Worm (Caenorhabditis elegans) whole organism, L2 larva: ENCODE results near the gene F35B3.7.
A peak's percentile ranks its signal among the peaks of the same experiment; 100 is the strongest.

Experiments used
- F13H6.1 ChIP-seq: sonication (generic microtip); optimal IDR thresholded peaks from 2 replicates; lab custom pipeline; 2016; ENCODE audit warnings: missing genetic modification characterization, missing compliant biosample characterization
- R02D3.7 ChIP-seq: fragments of 150-350 bp; optimal IDR thresholded peaks from 2 replicates; lab custom pipeline; 2014; ENCODE audit warnings: missing biosample characterization, missing genetic modification characterization
- ZK546.5 ChIP-seq: sonication (generic microtip); optimal IDR thresholded peaks from 2 replicates; lab custom pipeline; 2017; ENCODE audit warnings: missing biosample characterization, missing genetic modification characterization
- alr-1 ChIP-seq: fragments of 150-350 bp; optimal IDR thresholded peaks from 2 replicates; lab custom pipeline; 2014; ENCODE audit warnings: missing biosample characterization, missing genetic modification characterization
- aly-2 ChIP-seq: fragments of 150-350 bp; optimal IDR thresholded peaks from 2 replicates; lab custom pipeline; 2014; ENCODE audit warnings: missing biosample characterization, missing genetic modification characterization
- ama-1 ChIP-seq: fragments of 150-350 bp; optimal IDR thresholded peaks from 2 replicates; lab custom pipeline; 2018; ENCODE audit warnings: inconsistent platforms
- blmp-1 ChIP-seq: sonication (generic microtip); optimal IDR thresholded peaks from 2 replicates; lab custom pipeline; 2017; ENCODE audit warnings: missing genetic modification characterization, mild to moderate bottlenecking, missing compliant biosample characterization, antibody characterized with exemption, moderate library complexity; ENCODE audit not compliant: insufficient read depth
- ceh-16 ChIP-seq: fragments of 150-350 bp; optimal IDR thresholded peaks from 2 replicates; lab custom pipeline; 2014; ENCODE audit warnings: missing biosample characterization, missing genetic modification characterization
- ceh-82 ChIP-seq: fragments of 150-350 bp; optimal IDR thresholded peaks from 2 replicates; lab custom pipeline; 2014; ENCODE audit warnings: missing biosample characterization, missing genetic modification characterization
- crh-2 ChIP-seq: sonication (generic microtip); optimal IDR thresholded peaks from 2 replicates; lab custom pipeline; 2017; ENCODE audit warnings: missing biosample characterization, missing genetic modification characterization
- dmd-4 ChIP-seq: sonication (generic microtip); optimal IDR thresholded peaks from 2 replicates; lab custom pipeline; 2017; ENCODE audit warnings: missing biosample characterization, missing genetic modification characterization
- elt-1 ChIP-seq: fragments of 150-350 bp; optimal IDR thresholded peaks from 2 replicates; lab custom pipeline; 2014; ENCODE audit warnings: missing biosample characterization, missing genetic modification characterization
- elt-3 ChIP-seq: sonication (generic microtip); optimal IDR thresholded peaks from 2 replicates; lab custom pipeline; 2017; ENCODE audit warnings: missing biosample characterization, missing genetic modification characterization
- gmeb-1 ChIP-seq: fragments of 150-350 bp; optimal IDR thresholded peaks from 2 replicates; lab custom pipeline; 2014; ENCODE audit warnings: missing biosample characterization, missing genetic modification characterization
- lin-11 ChIP-seq: fragments of 150-350 bp; sonication (generic microtip); optimal IDR thresholded peaks from 2 replicates; lab custom pipeline; 2014; ENCODE audit warnings: missing biosample characterization, missing genetic modification characterization, inconsistent platforms, mixed read lengths
- lin-13 ChIP-seq: fragments of 150-350 bp; optimal IDR thresholded peaks from 2 replicates; lab custom pipeline; 2014; ENCODE audit warnings: missing biosample characterization, missing genetic modification reagents, missing genetic modification characterization
- lin-39 ChIP-seq: fragments of 150-350 bp; optimal IDR thresholded peaks from 2 replicates; lab custom pipeline; 2014; ENCODE audit warnings: missing biosample characterization, missing genetic modification reagents, missing genetic modification characterization
- lsy-2 ChIP-seq, 2 experiments: fragments of 150-350 bp in 1 of 2; sonication (generic microtip) in 1 of 2; optimal IDR thresholded peaks; 2 replicates each; lab custom pipeline; 2014 to 2017; ENCODE audit warnings: missing biosample characterization in 2 of 2, missing genetic modification characterization in 2 of 2
- mab-5 ChIP-seq: fragments of 150-350 bp; optimal IDR thresholded peaks from 2 replicates; lab custom pipeline; 2014; ENCODE audit warnings: missing biosample characterization, missing genetic modification characterization
- mbf-1 ChIP-seq: sonication (generic microtip); optimal IDR thresholded peaks from 2 replicates; lab custom pipeline; 2017; ENCODE audit warnings: missing biosample characterization, missing genetic modification characterization
- nhr-10 ChIP-seq: sonication (generic microtip); optimal IDR thresholded peaks from 2 replicates; lab custom pipeline; 2017; ENCODE audit warnings: missing biosample characterization, missing genetic modification characterization
- nhr-11 ChIP-seq: fragments of 150-350 bp; optimal IDR thresholded peaks from 2 replicates; lab custom pipeline; 2014; ENCODE audit warnings: missing biosample characterization, missing genetic modification characterization
- nhr-12 ChIP-seq: fragments of 150-350 bp; optimal IDR thresholded peaks from 2 replicates; lab custom pipeline; 2014; ENCODE audit warnings: missing biosample characterization, missing genetic modification characterization
- nhr-129 ChIP-seq: fragments of 150-350 bp; optimal IDR thresholded peaks from 2 replicates; lab custom pipeline; 2014; ENCODE audit warnings: missing biosample characterization, missing genetic modification characterization
- nhr-21 ChIP-seq: fragments of 150-350 bp; optimal IDR thresholded peaks from 2 replicates; lab custom pipeline; 2014; ENCODE audit warnings: missing biosample characterization, missing genetic modification characterization
- nhr-237 ChIP-seq: fragments of 150-350 bp; optimal IDR thresholded peaks from 2 replicates; lab custom pipeline; 2014; ENCODE audit warnings: missing biosample characterization, missing genetic modification characterization
- nhr-25 ChIP-seq: fragments of 150-350 bp; sonication (generic microtip); optimal IDR thresholded peaks from 3 replicates; lab custom pipeline; 2014; ENCODE audit warnings: missing biosample characterization, missing genetic modification characterization
- nhr-6 ChIP-seq: fragments of 150-350 bp; optimal IDR thresholded peaks from 2 replicates; lab custom pipeline; 2014; ENCODE audit warnings: missing biosample characterization, missing genetic modification characterization
- nhr-77 ChIP-seq: fragments of 150-350 bp; optimal IDR thresholded peaks from 2 replicates; lab custom pipeline; 2014; ENCODE audit warnings: missing biosample characterization, missing genetic modification characterization
- peb-1 ChIP-seq: fragments of 150-350 bp; optimal IDR thresholded peaks from 2 replicates; lab custom pipeline; 2014; ENCODE audit warnings: missing biosample characterization, missing genetic modification characterization
- sem-4 ChIP-seq: fragments of 150-350 bp; optimal IDR thresholded peaks from 2 replicates; lab custom pipeline; 2014; ENCODE audit warnings: missing biosample characterization, missing genetic modification reagents, missing genetic modification characterization
- sma-3 ChIP-seq: sonication (generic microtip); optimal IDR thresholded peaks from 2 replicates; lab custom pipeline; 2016; ENCODE audit warnings: missing genetic modification reagents, missing genetic modification characterization, missing compliant biosample characterization
- sma-9 ChIP-seq, 2 experiments: fragments of 150-350 bp in 1 of 2; sonication (generic microtip) in 1 of 2; optimal IDR thresholded peaks; 2 replicates each; lab custom pipeline; 2014 to 2016; ENCODE audit warnings: missing genetic modification characterization in 2 of 2, mild to moderate bottlenecking in 1 of 2, missing biosample characterization in 1 of 2, missing compliant biosample characterization in 1 of 2, missing genetic modification reagents in 1 of 2, moderate library complexity in 1 of 2
- unc-39 ChIP-seq: fragments of 150-350 bp; optimal IDR thresholded peaks from 2 replicates; lab custom pipeline; 2014; ENCODE audit warnings: missing biosample characterization, missing genetic modification characterization
- unc-55 ChIP-seq: fragments of 150-350 bp; sonication (generic microtip); optimal IDR thresholded peaks from 3 replicates; lab custom pipeline; 2014; ENCODE audit warnings: missing biosample characterization, missing genetic modification reagents, missing genetic modification characterization
- unc-62 ChIP-seq: fragments of 150-350 bp; optimal IDR thresholded peaks from 2 replicates; lab custom pipeline; 2014; ENCODE audit warnings: missing biosample characterization, missing genetic modification reagents, missing genetic modification characterization
- ztf-1 ChIP-seq: fragments of 200-800 bp; sonication (Bioruptor generic); conservative IDR thresholded peaks from 2 replicates; pipeline ENCODE4 v1.3.6; 2022; ENCODE audit warnings: missing genetic modification characterization, missing compliant biosample characterization
- ztf-11 ChIP-seq: sonication (generic microtip); optimal IDR thresholded peaks from 2 replicates; lab custom pipeline; 2017; ENCODE audit warnings: missing biosample characterization, missing genetic modification characterization
- ztf-4 ChIP-seq: fragments of 150-350 bp; optimal IDR thresholded peaks from 2 replicates; lab custom pipeline; 2014; ENCODE audit warnings: missing biosample characterization, missing genetic modification characterization

F35B3.7 gene

DNA sequence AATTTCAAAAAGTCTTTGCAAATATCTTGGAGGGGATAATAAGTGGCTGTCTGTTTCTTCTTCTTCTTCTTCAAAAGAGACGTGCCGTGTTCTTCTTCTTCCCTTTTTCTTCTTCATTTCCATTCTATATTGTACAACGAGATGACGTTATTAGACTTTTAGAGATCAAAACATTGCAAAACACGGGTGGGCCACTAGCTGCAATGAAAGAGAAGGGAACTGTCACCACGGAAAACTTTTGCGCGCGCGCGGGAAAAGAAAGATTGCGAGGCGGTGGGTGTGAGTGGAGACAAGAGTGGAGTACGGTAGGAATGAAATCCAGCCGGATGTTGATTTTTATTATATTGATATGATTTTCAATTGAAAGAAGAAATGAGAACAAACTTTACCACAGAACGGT is 11.2 kb upstream of the F35B3.7 start:
- TF ChIP-seq mab-5 (tag; lab: Kevin White, UChicago) (no peak), nhr-129 (tag; lab: Kevin White, UChicago) (no peak), nhr-12 (tag; lab: Kevin White, UChicago) (no peak), unc-62 (GFP tag; lab: Kevin White, UChicago) (no peak), ztf-4 (tag; lab: Kevin White, UChicago) (no peak), ceh-82 (tag; lab: Kevin White, UChicago) (no peak), sma-3 (peak; percentile 37), lsy-2 (tag; optimal IDR thresholded peaks at IDR 0.05; lab: Kevin White, UChicago) (no peak), nhr-77 (tag; lab: Kevin White, UChicago) (no peak), ztf-1 (no peak), nhr-11 (no peak), R02D3.7 (tag; lab: Kevin White, UChicago) (no peak), gmeb-1 (tag; lab: Kevin White, UChicago) (no peak), lin-39 (tag; lab: Kevin White, UChicago) (no peak), aly-2 (tag; lab: Kevin White, UChicago) (no peak), unc-39 (tag; lab: Kevin White, UChicago) (no peak), elt-1 (tag; lab: Kevin White, UChicago) (no peak), ztf-11 (no peak), crh-2 (tag; lab: Kevin White, UChicago) (no peak), nhr-21 (tag; lab: Kevin White, UChicago) (peak; percentile 47), ama-1 (lab: Kevin White, UChicago) (no peak), nhr-237 (tag; lab: Kevin White, UChicago) (no peak), sma-9 (GFP tag; optimal IDR thresholded peaks at IDR 0.05; lab: Kevin White, UChicago) (peak; percentile 49), sma-9 (tag; optimal IDR thresholded peaks at IDR 0.05; lab: Kevin White, UChicago) (no peak), unc-55 (GFP tag; lab: Kevin White, UChicago) (no peak), nhr-6 (no peak), mbf-1 (tag; lab: Kevin White, UChicago) (no peak), lin-13 (GFP tag; lab: Kevin White, UChicago) (no peak), nhr-25 (tag; lab: Kevin White, UChicago) (peak; percentile 24), alr-1 (tag; lab: Kevin White, UChicago) (no peak), elt-3 (tag; lab: Kevin White, UChicago) (no peak), nhr-10 (tag; lab: Kevin White, UChicago) (no peak), blmp-1 (tag; lab: Kevin White, UChicago) (peak; percentile 60), sem-4 (tag; lab: Kevin White, UChicago) (no peak)

DNA sequence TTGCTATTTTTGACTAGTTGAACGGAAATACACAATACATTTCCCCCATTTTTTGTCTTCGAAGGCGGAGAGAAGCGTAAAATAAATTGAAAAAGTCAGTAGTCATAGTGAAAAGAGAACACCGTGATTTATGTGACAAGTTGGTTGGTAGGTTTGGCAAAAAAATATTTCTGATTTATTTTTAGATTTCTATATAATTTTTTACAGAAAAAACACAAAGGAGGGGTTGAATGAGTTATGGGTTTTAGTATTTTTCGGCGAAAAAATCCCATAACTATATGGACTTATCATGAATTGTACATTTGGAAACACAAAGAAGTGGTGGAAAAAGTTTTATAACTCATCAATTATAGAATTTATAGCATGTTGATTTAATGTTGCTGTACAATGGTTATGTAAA is 2.7 kb upstream of the F35B3.7 start, which contains the start of gene C30G4.2:
TSS of gene C30G4.2 (minus strand) at position 101 of the 400 bp plus-strand sequence.
- TF ChIP-seq peb-1 (tag; lab: Kevin White, UChicago) (no peak), F13H6.1 (tag; lab: Kevin White, UChicago) (no peak), nhr-25 (tag; lab: Kevin White, UChicago) (no peak), mbf-1 (tag; lab: Kevin White, UChicago) (no peak), unc-39 (tag; lab: Kevin White, UChicago) (no peak)

DNA sequence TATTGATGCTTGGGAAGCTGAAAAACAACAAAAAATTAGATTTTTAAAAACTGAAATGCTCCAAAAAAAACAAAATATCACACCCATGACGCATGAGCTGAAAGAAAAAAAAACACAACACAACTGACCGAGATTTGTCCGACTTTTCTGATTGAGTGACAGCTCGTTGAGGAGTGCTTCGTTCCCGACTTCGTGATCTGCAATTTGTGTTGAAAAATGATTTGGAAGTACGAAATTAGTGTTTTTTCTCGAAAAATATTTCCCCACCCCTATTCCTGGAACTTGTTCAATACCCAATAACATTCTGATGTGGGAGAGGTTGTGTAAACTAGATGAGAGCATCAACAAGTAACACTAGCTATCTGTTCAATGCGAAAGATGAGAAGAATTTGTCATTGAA is 1.3 kb downstream of the F35B3.7 start:
- TF ChIP-seq aly-2 (tag; lab: Kevin White, UChicago), result no peak
- TF ChIP-seq peb-1 (tag; lab: Kevin White, UChicago), result no peak
- no peak for TF ChIP-seq elt-1 (tag; lab: Kevin White, UChicago)
- no peak for TF ChIP-seq R02D3.7 (tag; lab: Kevin White, UChicago)
- TF ChIP-seq dmd-4 (tag; lab: Kevin White, UChicago), result no peak
- TF ChIP-seq unc-55 (GFP tag; lab: Kevin White, UChicago), result no peak
- no peak for TF ChIP-seq ceh-16 (tag; lab: Kevin White, UChicago)
- TF ChIP-seq ZK546.5 (tag; lab: Kevin White, UChicago), result no peak
- TF ChIP-seq sma-3, result no peak
- TF ChIP-seq nhr-21 (tag; lab: Kevin White, UChicago), result no peak
- TF ChIP-seq ceh-82 (tag; lab: Kevin White, UChicago), result no peak
- no peak for TF ChIP-seq lsy-2 (tag; optimal IDR thresholded peaks at IDR 0.05; lab: Kevin White, UChicago)
- no peak for TF ChIP-seq lin-11 (tag; lab: Kevin White, UChicago)
- TF ChIP-seq gmeb-1 (tag; lab: Kevin White, UChicago), result no peak
